Fruit fly (Drosophila melanogaster) whole organism, pupa: Measurements from ENCODE around the gene Oatp26F.

Source experiments
- CG10348 ChIP-seq: fragments of 200-800 bp; sonication (Bioruptor generic); IDR thresholded peaks from 2 replicates; pipeline ENCODE4 v1.3.6; 2022; ENCODE audit warnings: missing biosample characterization, missing genetic modification characterization
- CG12605 ChIP-seq: fragments of 200-800 bp; sonication (Bioruptor generic); IDR thresholded peaks from 2 replicates; pipeline ENCODE4 v1.3.6; 2022; ENCODE audit warnings: missing biosample characterization, missing genetic modification characterization
- CG13204 ChIP-seq: fragments of 200-800 bp; sonication (Bioruptor generic); optimal IDR thresholded peaks from 2 replicates; lab custom pipeline; 2018; ENCODE audit warnings: missing biosample characterization, mild to moderate bottlenecking, missing genetic modification characterization, moderate library complexity
- CG14655 ChIP-seq: fragments of 200-800 bp; sonication (Bioruptor generic); optimal IDR thresholded peaks from 3 replicates; lab custom pipeline; 2017; ENCODE audit warnings: mild to moderate bottlenecking, missing biosample characterization, missing genetic modification reagents, missing genetic modification characterization
- CG15710 ChIP-seq: fragments of 200-800 bp; sonication (Bioruptor generic); optimal IDR thresholded peaks from 2 replicates; lab custom pipeline; 2018; ENCODE audit warnings: missing biosample characterization, mild to moderate bottlenecking, missing genetic modification characterization, moderate library complexity
- CG17806 ChIP-seq: fragments of 200-800 bp; sonication (Bioruptor generic); optimal IDR thresholded peaks from 2 replicates; lab custom pipeline; 2018; ENCODE audit warnings: missing biosample characterization, mild to moderate bottlenecking, missing genetic modification characterization, moderate library complexity
- CG32121 ChIP-seq: fragments of 200-800 bp; sonication (Bioruptor generic); IDR thresholded peaks from 2 replicates; pipeline ENCODE4 v1.3.6; 2022; ENCODE audit warnings: missing biosample characterization, missing genetic modification characterization
- CG34367 ChIP-seq: fragments of 200-800 bp; sonication (Bioruptor generic); optimal IDR thresholded peaks from 2 replicates; lab custom pipeline; 2018; ENCODE audit warnings: missing biosample characterization, mild to moderate bottlenecking, missing genetic modification characterization
- CG9948 ChIP-seq: fragments of 200-800 bp; sonication (Bioruptor generic); optimal IDR thresholded peaks from 2 replicates; lab custom pipeline; 2018; ENCODE audit warnings: missing biosample characterization, mild to moderate bottlenecking, missing genetic modification characterization, moderate library complexity
- D1 ChIP-seq: fragments of 200-800 bp; sonication (Bioruptor generic); optimal IDR thresholded peaks from 2 replicates; lab custom pipeline; 2018; ENCODE audit warnings: missing biosample characterization, mild to moderate bottlenecking, missing genetic modification characterization, moderate library complexity
- Ets98B ChIP-seq: fragments of 200-800 bp; sonication (Bioruptor generic); IDR thresholded peaks from 2 replicates; pipeline ENCODE4 v1.3.6; 2022; ENCODE audit warnings: missing biosample characterization, missing genetic modification characterization
- Pif1A ChIP-seq: fragments of 200-800 bp; sonication (Bioruptor generic); optimal IDR thresholded peaks from 3 replicates; lab custom pipeline; 2016; ENCODE audit warnings: missing biosample characterization, missing genetic modification characterization
- fd96Ca ChIP-seq: fragments of 200-800 bp; sonication (Bioruptor generic); IDR thresholded peaks from 3 replicates; pipeline ENCODE4 v1.3.6; 2022; ENCODE audit warnings: missing biosample characterization, missing genetic modification characterization

- TF ChIP-seq CG34367 (tag; lab: Kevin White, UChicago), result peak; percentile 93
- TF ChIP-seq CG9948 (tag; lab: Kevin White, UChicago), result peak; percentile 92
- TF ChIP-seq CG32121, result peak; percentile 95
- TF ChIP-seq CG17806, result peak; percentile 90
- TF ChIP-seq D1 (tag; lab: Kevin White, UChicago), result no peak
- peak; percentile 90 for TF ChIP-seq Ets98B
- TF ChIP-seq CG10348 (GFP tag; lab: Robert Waterston, UW), result peak; percentile 78
- TF ChIP-seq fd96Ca (GFP tag; lab: Robert Waterston, UW), result peak; percentile 91
- TF ChIP-seq CG13204, result no peak
- no peak for TF ChIP-seq Pif1A (GFP tag; lab: Kevin White, UChicago)
- TF ChIP-seq CG15710, result peak; percentile 93
- peak; percentile 97 for TF ChIP-seq CG14655 (GFP tag; lab: Kevin White, UChicago)
- TF ChIP-seq CG12605 (GFP tag; lab: Robert Waterston, UW), result peak; percentile 88
Observed at dm6 chr2L:6648163-6648628, 16.0 kb upstream of the Oatp26F start.
